Fruit fly (Drosophila melanogaster) whole organism, embryonic: ENCODE measurements around the gene CG34282.
A peak's percentile ranks its signal among the peaks of the same experiment; 100 is the strongest.

Experiments used
- Bgb ChIP-seq: fragments of 200-800 bp; sonication (Bioruptor generic); IDR thresholded peaks from 2 replicates; pipeline ENCODE4 v1.3.6; 2022; ENCODE audit warnings: missing biosample characterization, missing genetic modification characterization; ENCODE audit not compliant: partially characterized antibody
- CG10274 ChIP-seq: fragments of 200-800 bp; sonication (Bioruptor generic); optimal IDR thresholded peaks from 3 replicates; lab custom pipeline; 2017; ENCODE audit warnings: missing biosample characterization, mild to moderate bottlenecking, missing genetic modification characterization
- CG11504 ChIP-seq: fragments of 200-800 bp; sonication (Bioruptor generic); optimal IDR thresholded peaks from 3 replicates; lab custom pipeline; 2019; ENCODE audit warnings: missing biosample characterization, mild to moderate bottlenecking, missing genetic modification characterization, moderate library complexity
- CG12155 ChIP-seq: fragments of 200-800 bp; sonication (Bioruptor generic); optimal IDR thresholded peaks from 3 replicates; lab custom pipeline; 2016; ENCODE audit warnings: missing biosample characterization, missing genetic modification characterization
- CG13296 ChIP-seq: fragments of 200-800 bp; sonication (Bioruptor generic); optimal IDR thresholded peaks from 3 replicates; lab custom pipeline; 2018; ENCODE audit warnings: missing biosample characterization, mild to moderate bottlenecking, missing genetic modification characterization
- CG13624 ChIP-seq: fragments of 200-800 bp; sonication (Bioruptor generic); optimal IDR thresholded peaks from 2 replicates; lab custom pipeline; 2016; ENCODE audit warnings: missing biosample characterization, missing genetic modification characterization
- CG14860 ChIP-seq: fragments of 200-800 bp; sonication (Bioruptor generic); IDR thresholded peaks from 3 replicates; pipeline ENCODE4 v1.3.6; 2022; ENCODE audit warnings: missing biosample characterization, missing genetic modification characterization; ENCODE audit not compliant: partially characterized antibody
- CG15514 ChIP-seq: fragments of 200-800 bp; sonication (Bioruptor generic); optimal IDR thresholded peaks from 3 replicates; lab custom pipeline; 2017; ENCODE audit warnings: missing biosample characterization, missing genetic modification characterization, mild to moderate bottlenecking, moderate library complexity, missing genetic modification reagents
- CG1647 ChIP-seq: fragments of 200-800 bp; sonication (Bioruptor generic); optimal IDR thresholded peaks from 3 replicates; lab custom pipeline; 2016; ENCODE audit warnings: missing biosample characterization, missing genetic modification characterization
- CG18476 ChIP-seq: fragments of 200-800 bp; sonication (Bioruptor generic); optimal IDR thresholded peaks from 2 replicates; lab custom pipeline; 2016; ENCODE audit warnings: missing biosample characterization, mild to moderate bottlenecking, missing genetic modification characterization
- CG30020 ChIP-seq: fragments of 200-800 bp; optimal IDR thresholded peaks from 2 replicates; lab custom pipeline; 2019; ENCODE audit warnings: missing biosample characterization, mild to moderate bottlenecking, missing genetic modification characterization, moderate library complexity
- CG3838 ChIP-seq: fragments of 200-800 bp; sonication (Bioruptor generic); optimal IDR thresholded peaks from 3 replicates; lab custom pipeline; 2016; ENCODE audit warnings: missing biosample characterization, missing genetic modification characterization
- CG4707 ChIP-seq: fragments of 200-800 bp; sonication (Bioruptor generic); optimal IDR thresholded peaks from 2 replicates; lab custom pipeline; 2018; ENCODE audit warnings: missing biosample characterization, mild to moderate bottlenecking, missing genetic modification characterization, moderate library complexity
- CG5953 ChIP-seq: fragments of 200-800 bp; sonication (Bioruptor generic); IDR thresholded peaks from 2 replicates; pipeline ENCODE4 v1.3.6; 2022; ENCODE audit warnings: missing biosample characterization, missing genetic modification characterization
- CG6765 ChIP-seq: fragments of 200-800 bp; sonication (Bioruptor generic); optimal IDR thresholded peaks from 3 replicates; lab custom pipeline; 2017; ENCODE audit warnings: missing biosample characterization, mild to moderate bottlenecking, missing genetic modification characterization
- CG8281 ChIP-seq: fragments of 200-800 bp; sonication (Bioruptor generic); optimal IDR thresholded peaks from 2 replicates; lab custom pipeline; 2018; ENCODE audit warnings: missing biosample characterization, mild to moderate bottlenecking, missing genetic modification characterization, moderate library complexity
- CG9817 ChIP-seq: fragments of 200-800 bp; sonication (Bioruptor generic); optimal IDR thresholded peaks from 2 replicates; lab custom pipeline; 2018; ENCODE audit warnings: missing biosample characterization, mild to moderate bottlenecking, missing genetic modification characterization, moderate library complexity
- CrebB ChIP-seq: fragments of 200-800 bp; sonication (Bioruptor generic); optimal IDR thresholded peaks from 3 replicates; lab custom pipeline; 2018; ENCODE audit warnings: missing biosample characterization, mild to moderate bottlenecking, missing genetic modification characterization
- E2f2 ChIP-seq: fragments of 200-800 bp; sonication (Bioruptor generic); IDR thresholded peaks from 2 replicates; pipeline ENCODE4 v1.3.6; 2022; ENCODE audit warnings: missing biosample characterization, missing genetic modification characterization
- Gug ChIP-seq: fragments of 200-800 bp; sonication (Bioruptor generic); IDR thresholded peaks from 4 replicates; pipeline ENCODE4 v1.3.6; 2022; ENCODE audit warnings: missing biosample characterization, missing genetic modification characterization
- Hand ChIP-seq: fragments of 200-800 bp; sonication (Bioruptor generic); optimal IDR thresholded peaks from 2 replicates; lab custom pipeline; 2017; ENCODE audit warnings: mild to moderate bottlenecking, missing biosample characterization, missing genetic modification reagents, missing genetic modification characterization
- HmgD ChIP-seq: fragments of 200-800 bp; sonication (Bioruptor generic); optimal IDR thresholded peaks from 3 replicates; lab custom pipeline; 2016; ENCODE audit warnings: missing biosample characterization, missing genetic modification characterization
- HmgZ ChIP-seq: fragments of 200-800 bp; sonication (Bioruptor generic); optimal IDR thresholded peaks from 2 replicates; lab custom pipeline; 2018; ENCODE audit warnings: missing biosample characterization, mild to moderate bottlenecking, missing genetic modification characterization
- Hr3 ChIP-seq: fragments of 200-800 bp; sonication (Bioruptor generic); optimal IDR thresholded peaks from 3 replicates; lab custom pipeline; 2016; ENCODE audit warnings: missing biosample characterization, missing genetic modification characterization
- Hr78 ChIP-seq, 2 experiments: fragments of 200-800 bp in 1 of 2; fragments of >200 bp in 1 of 2; sonication (Bioruptor generic) in 1 of 2; optimal IDR thresholded peaks; 2 replicates each; lab custom pipeline; 2017 to 2019; ENCODE audit warnings: missing biosample characterization in 2 of 2, missing genetic modification characterization in 2 of 2, mild to moderate bottlenecking in 1 of 2, moderate library complexity in 1 of 2
- Oli ChIP-seq: fragments of 200-800 bp; sonication (Bioruptor generic); optimal IDR thresholded peaks from 2 replicates; lab custom pipeline; 2018; ENCODE audit warnings: missing biosample characterization, mild to moderate bottlenecking, missing genetic modification characterization, moderate library complexity
- Poxn ChIP-seq: fragments of 200-800 bp; sonication (Bioruptor generic); IDR thresholded peaks from 2 replicates; pipeline ENCODE4 v1.3.6; 2022; ENCODE audit warnings: missing biosample characterization, missing genetic modification characterization
- Ravus ChIP-seq: fragments of 200-800 bp; sonication (Bioruptor generic); IDR thresholded peaks from 2 replicates; pipeline ENCODE4 v1.3.6; 2022; ENCODE audit warnings: missing biosample characterization, missing genetic modification characterization
- Sin3A ChIP-seq: fragments of >200 bp; optimal IDR thresholded peaks from 2 replicates; lab custom pipeline; 2018
- Trl ChIP-seq, 3 experiments: fragments of >200 bp in 2 of 3; fragments of 200-800 bp in 1 of 3; sonication (Bioruptor generic) in 1 of 3; optimal IDR thresholded peaks; 2 replicates in 1 of 3; 3 replicates in 2 of 3; lab custom pipeline; 2016 to 2017; ENCODE audit warnings: missing biosample characterization in 1 of 3, missing genetic modification characterization in 1 of 3
- ase ChIP-seq: fragments of 200-800 bp; sonication (Bioruptor generic); IDR thresholded peaks from 3 replicates; pipeline ENCODE4 v1.3.6; 2022; ENCODE audit warnings: missing biosample characterization, missing genetic modification characterization
- bcd ChIP-seq: fragments of 200-800 bp; sonication (Bioruptor generic); optimal IDR thresholded peaks from 2 replicates; lab custom pipeline; 2017; ENCODE audit warnings: missing biosample characterization, mild to moderate bottlenecking, missing genetic modification characterization
- bowl ChIP-seq: fragments of 200-800 bp; sonication (Bioruptor generic); IDR thresholded peaks from 2 replicates; pipeline ENCODE4 v1.3.6; 2022; ENCODE audit warnings: missing biosample characterization, missing genetic modification characterization
- chm ChIP-seq: fragments of 200-800 bp; sonication (Bioruptor generic); IDR thresholded peaks from 2 replicates; pipeline ENCODE4 v1.3.6; 2022; ENCODE audit warnings: missing biosample characterization, missing genetic modification characterization
- dan ChIP-seq: fragments of 200-800 bp; sonication (Bioruptor generic); IDR thresholded peaks from 2 replicates; pipeline ENCODE4 v1.3.6; 2022; ENCODE audit warnings: missing biosample characterization, missing genetic modification characterization
- eyg ChIP-seq: fragments of 200-800 bp; sonication (Bioruptor generic); optimal IDR thresholded peaks from 3 replicates; lab custom pipeline; 2016; ENCODE audit warnings: missing biosample characterization, missing genetic modification characterization
- fd3F ChIP-seq: fragments of 200-800 bp; sonication (Bioruptor generic); optimal IDR thresholded peaks from 2 replicates; lab custom pipeline; 2018; ENCODE audit warnings: missing biosample characterization, mild to moderate bottlenecking, missing genetic modification characterization, moderate library complexity
- gcm2 ChIP-seq: fragments of 200-800 bp; sonication (Bioruptor generic); optimal IDR thresholded peaks from 2 replicates; lab custom pipeline; 2016; ENCODE audit warnings: missing biosample characterization, missing genetic modification characterization
- gro ChIP-seq: fragments of 200-800 bp; sonication (Bioruptor generic); optimal IDR thresholded peaks from 2 replicates; lab custom pipeline; 2016; ENCODE audit warnings: missing biosample characterization, missing genetic modification characterization
- h ChIP-seq: fragments of >200 bp; optimal IDR thresholded peaks from 2 replicates; lab custom pipeline; 2017
- hbn ChIP-seq: fragments of 200-800 bp; sonication (Bioruptor generic); IDR thresholded peaks from 2 replicates; pipeline ENCODE4 v1.3.6; 2022; ENCODE audit warnings: missing biosample characterization, missing genetic modification characterization; ENCODE audit not compliant: partially characterized antibody
- jumu ChIP-seq: fragments of 200-800 bp; sonication (Bioruptor generic); optimal IDR thresholded peaks from 3 replicates; lab custom pipeline; 2016; ENCODE audit warnings: missing biosample characterization, missing genetic modification characterization
- kah ChIP-seq: fragments of 200-800 bp; sonication (Bioruptor generic); optimal IDR thresholded peaks from 2 replicates; lab custom pipeline; 2018; ENCODE audit warnings: missing biosample characterization, mild to moderate bottlenecking, missing genetic modification characterization
- maf-S ChIP-seq: fragments of 200-800 bp; sonication (Bioruptor generic); optimal IDR thresholded peaks from 2 replicates; lab custom pipeline; 2016; ENCODE audit warnings: missing biosample characterization, missing genetic modification characterization
- psq ChIP-seq: fragments of 200-800 bp; sonication (Bioruptor generic); optimal IDR thresholded peaks from 2 replicates; lab custom pipeline; 2017; ENCODE audit warnings: missing biosample characterization, missing genetic modification characterization
- sim ChIP-seq: fragments of 200-800 bp; sonication (Bioruptor generic); IDR thresholded peaks from 2 replicates; pipeline ENCODE4 v1.3.6; 2022; ENCODE audit warnings: missing biosample characterization, missing genetic modification characterization
- sqz ChIP-seq: fragments of 200-800 bp; sonication (Bioruptor generic); optimal IDR thresholded peaks from 3 replicates; lab custom pipeline; 2018; ENCODE audit warnings: missing biosample characterization, mild to moderate bottlenecking, missing genetic modification characterization
- ssp ChIP-seq: fragments of 200-800 bp; sonication (Bioruptor generic); IDR thresholded peaks from 2 replicates; pipeline ENCODE4 v1.3.6; 2022; ENCODE audit warnings: missing biosample characterization, missing genetic modification characterization
- tna ChIP-seq: fragments of 200-800 bp; sonication (Bioruptor generic); IDR thresholded peaks from 2 replicates; pipeline ENCODE4 v1.3.6; 2022; ENCODE audit warnings: missing biosample characterization, missing genetic modification characterization; ENCODE audit not compliant: partially characterized antibody

The CG34282 gene

dm6 chr3R:18658945-18659642 is 36.0 kb upstream of the CG34282 start, which contains the start of the genes CG31224 and CstF64 (continued):
- peak; percentile 71; the same call in 1 of the 2 replicates for TF ChIP-seq E2f2 (GFP tag; lab: Robert Waterston, UW)
- TF ChIP-seq Bgb (GFP tag; lab: Robert Waterston, UW): no peak
- TF ChIP-seq CG3838: peak; percentile 37
- TF ChIP-seq CG6765: peak; percentile 61
- peak; percentile 63 for TF ChIP-seq gcm2 (GFP tag; lab: Kevin White, UChicago)
- peak; percentile 88 for TF ChIP-seq Hr3 (GFP tag; lab: Kevin White, UChicago)
- TF ChIP-seq Trl (optimal IDR thresholded peaks at IDR 0.05; lab: Kevin White, UChicago): peak in 1 of 2 experiments; percentile 55
- peak; percentile 88 for TF ChIP-seq Trl (GFP tag; optimal IDR thresholded peaks at IDR 0.05; lab: Kevin White, UChicago)
- no peak for TF ChIP-seq CG11504
- peak; percentile 40 for TF ChIP-seq psq (GFP tag; lab: Kevin White, UChicago)
- no peak for TF ChIP-seq CG14860
- TF ChIP-seq Hr78 (GFP tag; optimal IDR thresholded peaks at IDR 0.05; lab: Kevin White, UChicago): no peak
- TF ChIP-seq dan (GFP tag; lab: Robert Waterston, UW): no peak
- TF ChIP-seq Gug: peak; percentile 75
- TF ChIP-seq Sin3A (lab: Kevin White, UChicago): peak; percentile 76
- peak; percentile 71 for TF ChIP-seq fd3F
- TF ChIP-seq bcd (GFP tag; lab: Kevin White, UChicago): peak; percentile 79
- peak; percentile 65 for TF ChIP-seq maf-S (GFP tag; lab: Kevin White, UChicago)
- TF ChIP-seq Hand (GFP tag; lab: Kevin White, UChicago): no peak
- no peak for TF ChIP-seq hbn
- TF ChIP-seq gro (GFP tag; lab: Kevin White, UChicago): peak; percentile 83
- TF ChIP-seq CG12155 (GFP tag; lab: Kevin White, UChicago): peak; percentile 82
- no peak for TF ChIP-seq Poxn (GFP tag; lab: Robert Waterston, UW)
- no peak for TF ChIP-seq sim (GFP tag; lab: Robert Waterston, UW)
- peak; percentile 72 for TF ChIP-seq CG13296 (GFP tag; lab: Kevin White, UChicago)
- no peak for TF ChIP-seq CG8281 (tag; lab: Kevin White, UChicago)
- TF ChIP-seq ase (GFP tag; lab: Robert Waterston, UW): peak; percentile 72; the same call in 2 of the 3 replicates
- TF ChIP-seq CG13624: peak; percentile 92
- peak; percentile 79 for TF ChIP-seq HmgZ (tag; lab: Kevin White, UChicago)
- peak; percentile 55; the same call in 1 of the 2 replicates for TF ChIP-seq CG5953
- TF ChIP-seq ssp (GFP tag; lab: Robert Waterston, UW): peak; percentile 77
- peak; percentile 70 for TF ChIP-seq CG15514 (GFP tag; lab: Kevin White, UChicago)
- peak; percentile 80 for TF ChIP-seq chm (GFP tag; lab: Robert Waterston, UW)
- TF ChIP-seq CG30020 (tag; lab: Kevin White, UChicago): peak; percentile 76
- TF ChIP-seq kah (GFP tag; lab: Kevin White, UChicago): peak; percentile 8
- TF ChIP-seq sqz (GFP tag; lab: Kevin White, UChicago): no peak
- peak; percentile 86 for TF ChIP-seq HmgD
- peak; percentile 64 for TF ChIP-seq Oli (tag; lab: Kevin White, UChicago)
- peak; percentile 89 for TF ChIP-seq jumu (GFP tag; lab: Kevin White, UChicago)
- TF ChIP-seq CG10274 (GFP tag; lab: Kevin White, UChicago): peak; percentile 49
- TF ChIP-seq Ravus (GFP tag; lab: Robert Waterston, UW): peak; percentile 52
- no peak for TF ChIP-seq CG4707 (GFP tag; lab: Kevin White, UChicago)
- TF ChIP-seq CG1647: peak; percentile 86
- TF ChIP-seq CG9817 (tag; lab: Kevin White, UChicago): peak; percentile 85
- no peak for TF ChIP-seq bowl (GFP tag; lab: Robert Waterston, UW)
- TF ChIP-seq eyg: peak; percentile 76
- 0 out of 2 replicates have a peak, but pooled peaks have one; percentile 33 for TF ChIP-seq tna (GFP tag; lab: Robert Waterston, UW)
- TF ChIP-seq h (lab: Kevin White, UChicago): no peak
- peak; percentile 38 for TF ChIP-seq CrebB (tag; lab: Kevin White, UChicago)
- peak; percentile 83 for TF ChIP-seq CG18476 (GFP tag; lab: Kevin White, UChicago)
